Fruit fly (Drosophila melanogaster): ENCODE results near the gene frc.

The frc gene

dm6 chr3L:17433555-17433954 is 565 bp upstream of the frc start, which contains the start of the genes Coq4 and CG32176 (continued):
- peak; percentile 96 for TF ChIP-seq CG4404 (GFP tag; IDR thresholded peaks at IDR 0.05)
- peak; percentile 96 for TF ChIP-seq caup (GFP tag; optimal IDR thresholded peaks at IDR 0.05; ENCODE audit: severe bottlenecking)
- TF ChIP-seq CG12104 (GFP tag; optimal IDR thresholded peaks at IDR 0.05), result peak; percentile 94
- TF ChIP-seq maf-S (GFP tag; optimal IDR thresholded peaks at IDR 0.05), result peak; percentile 98
- TF ChIP-seq CG13775 (GFP tag; optimal IDR thresholded peaks at IDR 0.05), result peak; percentile 99
- peak; percentile 99 for TF ChIP-seq Hr3 (GFP tag; optimal IDR thresholded peaks at IDR 0.05)
- TF ChIP-seq CG17361 (GFP tag; IDR thresholded peaks at IDR 0.05), result peak; percentile 97
- TF ChIP-seq Hand (GFP tag; optimal IDR thresholded peaks at IDR 0.05), result peak; percentile 84
- peak; percentile 95 for TF ChIP-seq CG13296 (GFP tag; optimal IDR thresholded peaks at IDR 0.05)
- TF ChIP-seq CG9215 (GFP tag; IDR thresholded peaks at IDR 0.05), result peak; percentile 97
- TF ChIP-seq CG18262 (tag; optimal IDR thresholded peaks at IDR 0.05), result peak; percentile 97
- peak; percentile 93 for TF ChIP-seq Spps (tag; optimal IDR thresholded peaks at IDR 0.05)
- peak; percentile 96 to 99 for TF ChIP-seq Pdp1 (GFP tag; optimal IDR thresholded peaks at IDR 0.05)
- TF ChIP-seq Oaz (GFP tag; IDR thresholded peaks at IDR 0.05), result peak; percentile 97
- TF ChIP-seq CG17802 (tag; optimal IDR thresholded peaks at IDR 0.05), result peak; percentile 91
- TF ChIP-seq CG12219 (GFP tag; optimal IDR thresholded peaks at IDR 0.05), result peak; percentile 96
- peak in 1 of 3 experiments; percentile 57 for TF ChIP-seq Stat92E (GFP tag; optimal IDR thresholded peaks at IDR 0.05)
- peak; percentile 97 for TF ChIP-seq CG16779 (GFP tag; IDR thresholded peaks at IDR 0.05)
- TF ChIP-seq CG6254 (GFP tag; optimal IDR thresholded peaks at IDR 0.05), result peak; percentile 90
- TF ChIP-seq bowl (GFP tag; IDR thresholded peaks at IDR 0.05), result peak; percentile 90
- TF ChIP-seq disco-r (GFP tag; optimal IDR thresholded peaks at IDR 0.05), result peak; percentile 96
- no peak for TF ChIP-seq cg (GFP tag; optimal IDR thresholded peaks at IDR 0.05)
- peak; percentile 100 for TF ChIP-seq Med (GFP tag)
- peak; percentile 93 for TF ChIP-seq CG17385 (GFP tag; optimal IDR thresholded peaks at IDR 0.05)
- no peak for TF ChIP-seq pan (optimal IDR thresholded peaks at IDR 0.05)
- TF ChIP-seq pan (GFP tag; optimal IDR thresholded peaks at IDR 0.05 in 1 of 2, IDR thresholded peaks at IDR 0.05 in 1 of 2), result peak in 1 of 2 experiments; percentile 99
- TF ChIP-seq Hey (tag; optimal IDR thresholded peaks at IDR 0.05), result peak; percentile 81
- peak; percentile 95 for TF ChIP-seq gt (GFP tag; IDR thresholded peaks at IDR 0.05)
- peak; percentile 92 for TF ChIP-seq cwo (GFP tag; optimal IDR thresholded peaks at IDR 0.05)
- peak; percentile 89 for TF ChIP-seq CG15073 (GFP tag; optimal IDR thresholded peaks at IDR 0.05)
- TF ChIP-seq tx (GFP tag; optimal IDR thresholded peaks at IDR 0.05), result peak; percentile 98
- TF ChIP-seq usp (GFP tag; optimal IDR thresholded peaks at IDR 0.05), result no peak
- TF ChIP-seq PHDP (tag; optimal IDR thresholded peaks at IDR 0.05), result peak; percentile 98
- TF ChIP-seq pita (GFP tag; optimal IDR thresholded peaks at IDR 0.05), result no peak
- TF ChIP-seq CG7357 (GFP tag; IDR thresholded peaks at IDR 0.05), result peak; percentile 94
- TF ChIP-seq CG8924 (tag; optimal IDR thresholded peaks at IDR 0.05), result peak; percentile 97
- TF ChIP-seq NC2β (GFP tag; optimal IDR thresholded peaks at IDR 0.05), result peak; percentile 98
- TF ChIP-seq CG34376 (GFP tag; optimal IDR thresholded peaks at IDR 0.05), result peak; percentile 93
- TF ChIP-seq ems (GFP tag; optimal IDR thresholded peaks at IDR 0.05), result peak; percentile 99
- peak; percentile 59 for TF ChIP-seq inv (GFP tag; IDR thresholded peaks at IDR 0.05; ENCODE audit: partially characterized antibody)
- peak; percentile 92 for TF ChIP-seq p53 (GFP tag; optimal IDR thresholded peaks at IDR 0.05)
- TF ChIP-seq Awh (GFP tag; IDR thresholded peaks at IDR 0.05), result peak; percentile 98
- TF ChIP-seq Sin3A (optimal IDR thresholded peaks at IDR 0.05), result no peak
- peak; percentile 85 for TF ChIP-seq CG31365 (tag; optimal IDR thresholded peaks at IDR 0.05)
- TF ChIP-seq CG12299 (tag; optimal IDR thresholded peaks at IDR 0.05), result peak; percentile 96
- no peak for TF ChIP-seq D (optimal IDR thresholded peaks at IDR 0.05)
- TF ChIP-seq D (GFP tag; optimal IDR thresholded peaks at IDR 0.05), result peak; percentile 96
- peak; percentile 94 for TF ChIP-seq BtbVII (GFP tag; optimal IDR thresholded peaks at IDR 0.05)
- peak; percentile 94 for TF ChIP-seq CG17612 (GFP tag; IDR thresholded peaks at IDR 0.05)
- TF ChIP-seq Ets97D (GFP tag; optimal IDR thresholded peaks at IDR 0.05), result peak; percentile 95
- peak; percentile 99 for TF ChIP-seq dpn (GFP tag; optimal IDR thresholded peaks at IDR 0.05)
